Worm (Caenorhabditis elegans): ENCODE data around the gene srp-2.

The srp-2 gene

DNA sequence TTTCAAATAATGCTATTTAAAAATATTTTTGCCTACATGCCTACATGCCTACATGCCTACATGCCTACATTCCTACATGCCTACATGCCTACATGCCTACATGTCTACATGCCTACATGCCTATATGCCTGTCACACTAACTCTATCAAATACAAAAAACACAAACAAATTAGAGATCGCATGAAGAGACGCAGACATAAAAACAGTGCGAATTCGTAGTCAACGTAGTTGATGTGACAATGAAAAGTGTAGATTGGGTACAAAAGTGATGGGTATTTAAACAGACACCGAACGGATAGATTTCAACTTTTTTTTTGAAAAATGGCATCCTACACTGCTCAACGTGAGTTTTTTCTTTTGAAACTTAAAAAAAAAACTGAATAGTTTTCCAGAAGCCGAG, 14.8 kb downstream of the srp-2 start, which contains the start of gene R09E12.9:
Gene R09E12.9 (plus strand): TSS at position 316 of the 400 bp plus-strand sequence.
- TF ChIP-seq nhr-77 (tag; optimal IDR thresholded peaks at IDR 0.05) (peak; percentile 94), nhr-28 (tag; optimal IDR thresholded peaks at IDR 0.05) (no peak), mml-1 (tag; optimal IDR thresholded peaks at IDR 0.05) (no peak), tbx-2 (tag; optimal IDR thresholded peaks at IDR 0.05) (no peak), zag-1 (tag; optimal IDR thresholded peaks at IDR 0.05) (no peak), elt-1 (tag; optimal IDR thresholded peaks at IDR 0.05) (peak; percentile 50), nfya-1 (tag; optimal IDR thresholded peaks at IDR 0.05; ENCODE audit: insufficient read depth) (peak; percentile 31), nhr-76 (tag; optimal IDR thresholded peaks at IDR 0.05) (peak; percentile 81), nhr-23 (tag; optimal IDR thresholded peaks at IDR 0.05) (peak; percentile 45), elt-3 (tag; optimal IDR thresholded peaks at IDR 0.05) (no peak), snpc-4 (tag; optimal IDR thresholded peaks at IDR 0.05) (no peak), pqm-1 (tag; optimal IDR thresholded peaks at IDR 0.05) (no peak), egl-27 (tag; optimal IDR thresholded peaks at IDR 0.05) (no peak), ztf-11 (tag; optimal IDR thresholded peaks at IDR 0.05) (no peak), ama-1 (optimal IDR thresholded peaks at IDR 0.05) (no peak), nhr-25 (tag; optimal IDR thresholded peaks at IDR 0.05) (peak; percentile 34), R02D3.7 (tag; optimal IDR thresholded peaks at IDR 0.05) (no peak), ztf-4 (tag; optimal IDR thresholded peaks at IDR 0.05) (no peak), elt-2 (tag; optimal IDR thresholded peaks at IDR 0.05) (no peak), ZK546.5 (tag; optimal IDR thresholded peaks at IDR 0.05) (no peak), lin-15B (tag; optimal IDR thresholded peaks at IDR 0.05) (peak; percentile 15)

DNA sequence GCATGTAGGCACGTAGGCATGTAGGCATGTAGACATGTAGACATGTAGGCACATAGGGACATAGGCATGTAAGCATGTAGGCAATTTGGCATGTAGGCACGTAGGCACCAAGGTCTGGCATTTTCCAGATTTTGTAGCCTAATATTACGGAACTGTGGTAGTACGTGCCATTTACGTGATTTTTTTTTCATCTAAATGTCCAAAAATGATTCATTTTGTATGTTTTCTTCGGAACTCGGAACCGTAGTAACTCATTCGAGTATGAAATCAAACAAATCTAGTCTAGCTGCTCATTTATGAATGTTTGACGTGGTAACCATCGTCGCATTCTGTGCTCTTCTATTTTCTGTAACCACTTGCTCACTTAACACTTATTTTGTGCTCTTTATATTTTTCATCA, 15.9 kb downstream of the srp-2 start, which contains the start of gene srbc-59:
Gene srbc-59 (plus strand): TSS at position 301 of the 400 bp plus-strand sequence.
- TF ChIP-seq fkh-2 (tag; optimal IDR thresholded peaks at IDR 0.05) (no peak), daf-12 (tag; optimal IDR thresholded peaks at IDR 0.05) (no peak), egl-5 (tag; optimal IDR thresholded peaks at IDR 0.05) (no peak), elt-1 (tag; optimal IDR thresholded peaks at IDR 0.05) (no peak), ama-1 (optimal IDR thresholded peaks at IDR 0.05) (no peak), ZK546.5 (tag; optimal IDR thresholded peaks at IDR 0.05) (no peak), nhr-23 (tag; optimal IDR thresholded peaks at IDR 0.05) (no peak), pqm-1 (tag; optimal IDR thresholded peaks at IDR 0.05) (no peak), lin-39 (tag; optimal IDR thresholded peaks at IDR 0.05) (no peak), aly-2 (tag; optimal IDR thresholded peaks at IDR 0.05) (no peak), egl-27 (tag; optimal IDR thresholded peaks at IDR 0.05) (no peak), unc-39 (tag; optimal IDR thresholded peaks at IDR 0.05) (no peak), nhr-25 (tag; optimal IDR thresholded peaks at IDR 0.05) (no peak), lsy-12 (tag; optimal IDR thresholded peaks at IDR 0.05) (no peak), fkh-10 (GFP tag; optimal IDR thresholded peaks at IDR 0.05) (no peak)

DNA sequence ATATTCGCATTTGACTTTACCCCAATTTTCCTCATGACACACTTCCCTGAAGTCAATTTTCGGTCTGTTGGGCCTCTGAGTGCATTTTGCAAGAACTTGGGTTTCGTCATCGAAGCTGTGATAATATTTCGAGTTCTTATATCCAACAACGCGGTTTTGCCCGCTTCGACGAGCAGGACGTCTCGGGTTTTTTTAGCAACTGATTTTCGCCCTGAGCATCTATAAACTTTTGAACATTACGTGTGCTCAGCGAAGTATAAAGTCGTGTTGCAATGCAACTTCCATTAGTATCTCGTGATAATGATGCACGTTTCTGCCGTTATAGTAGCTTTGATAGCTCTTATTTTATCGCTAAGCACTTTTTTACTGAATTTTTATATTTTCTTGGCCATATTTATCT, 17.6 kb downstream of the srp-2 start, which contains the start of gene srbc-60:
Gene srbc-60 (plus strand): TSS at position 301 of the 400 bp plus-strand sequence.
- TF ChIP-seq pqm-1 (tag; optimal IDR thresholded peaks at IDR 0.05) (no peak), sea-2 (GFP tag; optimal IDR thresholded peaks at IDR 0.05) (no peak), eor-1 (tag; optimal IDR thresholded peaks at IDR 0.05) (no peak), nhr-43 (tag; optimal IDR thresholded peaks at IDR 0.05; ENCODE audit: poor library complexity, severe bottlenecking) (no peak), ztf-4 (tag; optimal IDR thresholded peaks at IDR 0.05) (no peak), nfya-1 (tag; optimal IDR thresholded peaks at IDR 0.05; ENCODE audit: insufficient read depth) (no peak), ceh-9 (tag; optimal IDR thresholded peaks at IDR 0.05) (no peak), ceh-28 (tag; optimal IDR thresholded peaks at IDR 0.05) (no peak), elt-1 (tag; optimal IDR thresholded peaks at IDR 0.05) (no peak), snpc-4 (tag; optimal IDR thresholded peaks at IDR 0.05) (no peak), tbx-2 (tag; optimal IDR thresholded peaks at IDR 0.05) (no peak), fos-1 (tag; optimal IDR thresholded peaks at IDR 0.05) (no peak), daf-12 (tag; optimal IDR thresholded peaks at IDR 0.05) (no peak), fkh-10 (GFP tag; optimal IDR thresholded peaks at IDR 0.05) (no peak), mdl-1 (tag; optimal IDR thresholded peaks at IDR 0.05) (no peak), nhr-23 (tag; optimal IDR thresholded peaks at IDR 0.05) (no peak), nhr-28 (tag; optimal IDR thresholded peaks at IDR 0.05) (no peak), pha-4 (tag; optimal IDR thresholded peaks at IDR 0.05) (no peak)

DNA sequence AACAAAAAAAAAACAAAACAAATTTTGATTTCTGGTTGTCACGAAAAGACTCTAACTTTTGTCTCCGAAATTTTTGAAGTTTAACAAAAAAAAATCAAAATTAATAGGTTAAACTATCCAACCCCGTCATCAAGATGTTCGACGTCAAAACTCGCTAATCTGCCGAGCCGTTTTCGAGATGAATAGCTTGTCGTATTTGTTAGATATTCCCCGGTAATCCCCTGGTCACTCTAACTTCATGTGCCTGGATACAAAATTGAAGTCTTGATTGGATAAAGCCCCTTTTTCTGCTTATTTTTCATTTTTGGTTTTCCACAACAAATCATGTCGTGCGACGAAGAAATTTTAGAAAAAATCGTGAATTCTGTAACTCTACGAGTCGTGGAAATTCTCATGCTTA, 20.0 kb downstream of the srp-2 start, which contains the start of gene srab-16:
Gene srab-16 (plus strand): TSS at position 301 of the 400 bp plus-strand sequence.
- TF ChIP-seq aly-2 (tag; optimal IDR thresholded peaks at IDR 0.05) (no peak), hmg-11 (tag; optimal IDR thresholded peaks at IDR 0.05) (no peak), tbx-2 (tag; optimal IDR thresholded peaks at IDR 0.05) (no peak), mdl-1 (tag; optimal IDR thresholded peaks at IDR 0.05) (no peak), ceh-28 (tag; optimal IDR thresholded peaks at IDR 0.05) (no peak), lin-39 (tag; optimal IDR thresholded peaks at IDR 0.05) (no peak), ZK546.5 (tag; optimal IDR thresholded peaks at IDR 0.05) (no peak)
